Fruit fly (Drosophila melanogaster): ENCODE results near the gene IP3K2.

IP3K2 gene

DNA sequence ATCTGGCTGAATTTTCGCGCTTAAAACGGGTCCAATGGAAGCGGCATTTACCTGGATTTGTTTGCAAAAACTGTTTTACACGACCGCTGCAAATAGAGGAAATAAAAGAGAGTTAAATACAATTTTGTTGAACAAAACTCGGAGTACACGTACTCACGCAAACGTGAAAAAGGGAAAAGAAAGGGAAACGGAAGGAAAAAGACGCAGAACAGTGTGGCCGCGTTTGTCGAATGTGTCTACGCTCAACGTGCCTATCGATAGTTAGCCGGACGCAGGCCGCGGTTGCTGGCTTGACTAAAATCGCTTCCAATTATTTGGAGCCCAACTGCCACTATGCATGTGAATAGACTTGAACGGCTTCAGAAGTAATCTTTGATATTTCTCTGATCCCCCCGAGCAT lies 34.0 kb downstream of the IP3K2 start, which contains the start of gene RpS15Aa:
TSS of gene RpS15Aa (minus strand) at position 252 of the 400 bp plus-strand sequence.
- TF ChIP-seq insv (optimal IDR thresholded peaks at IDR 0.05): no peak
- no peak for TF ChIP-seq Sin3A (optimal IDR thresholded peaks at IDR 0.05)
- no peak for TF ChIP-seq Myc (optimal IDR thresholded peaks at IDR 0.05)
- no peak for TF ChIP-seq ttk (optimal IDR thresholded peaks at IDR 0.05)
- no peak for TF ChIP-seq psq (optimal IDR thresholded peaks at IDR 0.05)
- no peak for TF ChIP-seq h (optimal IDR thresholded peaks at IDR 0.05)

DNA sequence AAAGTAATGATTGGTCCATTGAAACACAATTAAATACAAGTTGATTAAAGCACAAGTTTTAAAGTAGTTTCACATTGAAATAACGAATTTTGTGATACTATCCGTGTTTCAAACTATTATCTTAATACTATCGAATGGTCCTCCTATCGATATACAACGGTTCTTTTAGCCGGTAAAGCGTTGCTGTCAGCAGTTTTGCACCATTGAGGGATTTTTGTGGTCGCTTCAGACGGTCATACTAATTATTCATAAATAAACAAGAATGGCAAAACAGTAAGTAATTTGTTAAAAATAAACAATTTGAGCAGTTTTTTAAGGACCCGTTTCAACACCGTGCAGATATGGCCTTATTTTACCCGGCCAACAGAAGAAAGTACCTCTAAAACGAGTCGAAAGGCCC lies 34.7 kb downstream of the IP3K2 start, which contains the start of gene CG15747:
TSS of gene CG15747 (plus strand) at position 206 of the 400 bp plus-strand sequence.
- no peak for TF ChIP-seq Myc (optimal IDR thresholded peaks at IDR 0.05)
- no peak for TF ChIP-seq h (optimal IDR thresholded peaks at IDR 0.05)
- no peak for TF ChIP-seq ttk (optimal IDR thresholded peaks at IDR 0.05)
- no peak for TF ChIP-seq Sin3A (optimal IDR thresholded peaks at IDR 0.05)
- no peak for TF ChIP-seq insv (optimal IDR thresholded peaks at IDR 0.05)
- TF ChIP-seq psq (optimal IDR thresholded peaks at IDR 0.05): no peak

- TF ChIP-seq psq (optimal IDR thresholded peaks at IDR 0.05) (no peak), Myc (optimal IDR thresholded peaks at IDR 0.05) (no peak), ttk (optimal IDR thresholded peaks at IDR 0.05) (no peak), insv (optimal IDR thresholded peaks at IDR 0.05) (no peak), h (optimal IDR thresholded peaks at IDR 0.05) (no peak), Sin3A (optimal IDR thresholded peaks at IDR 0.05) (no peak)
Observed at dm6 chrX:13345327-13345726, 41.9 kb downstream of the IP3K2 start.

- TF ChIP-seq ttk (optimal IDR thresholded peaks at IDR 0.05) (no peak), Sin3A (optimal IDR thresholded peaks at IDR 0.05) (no peak), h (optimal IDR thresholded peaks at IDR 0.05) (no peak)
Observed at dm6 chrX:13346998-13347397, 43.6 kb downstream of the IP3K2 start.

dm6 chrX:13358240-13358799 lies 54.9 kb downstream of the IP3K2 start:
- TF ChIP-seq insv (optimal IDR thresholded peaks at IDR 0.05): no peak
- TF ChIP-seq ttk (optimal IDR thresholded peaks at IDR 0.05): no peak
- TF ChIP-seq psq (optimal IDR thresholded peaks at IDR 0.05): no peak
- TF ChIP-seq Sin3A (optimal IDR thresholded peaks at IDR 0.05): no peak
- no peak for TF ChIP-seq Myc (optimal IDR thresholded peaks at IDR 0.05)
- no peak for TF ChIP-seq h (optimal IDR thresholded peaks at IDR 0.05)

DNA sequence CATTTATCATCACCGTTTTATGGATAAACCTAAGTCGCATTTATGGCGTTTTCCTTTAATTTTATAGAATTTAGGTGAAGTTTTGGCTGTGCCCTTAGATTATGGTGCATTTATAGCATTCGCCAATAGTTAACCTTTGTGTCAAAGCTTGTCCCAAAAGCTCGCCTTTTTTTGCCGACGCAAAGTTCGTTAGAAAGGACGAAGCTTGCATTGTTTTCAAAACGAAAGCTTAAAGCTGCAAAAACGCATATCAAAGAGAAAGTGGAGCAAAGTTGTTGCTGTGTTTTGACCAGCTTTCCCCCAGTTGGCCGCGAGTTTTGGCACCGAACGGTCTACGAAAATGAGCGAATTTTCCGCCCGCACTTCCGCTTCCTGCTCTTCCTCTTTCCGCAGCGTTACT lies 55.5 kb downstream of the IP3K2 start, which contains the start of gene Syt12:
TSS of gene Syt12 (plus strand) at position 301 of the 400 bp plus-strand sequence.
- TF ChIP-seq Myc (optimal IDR thresholded peaks at IDR 0.05) (no peak), Sin3A (optimal IDR thresholded peaks at IDR 0.05) (no peak), h (optimal IDR thresholded peaks at IDR 0.05) (no peak), ttk (optimal IDR thresholded peaks at IDR 0.05) (no peak)

DNA sequence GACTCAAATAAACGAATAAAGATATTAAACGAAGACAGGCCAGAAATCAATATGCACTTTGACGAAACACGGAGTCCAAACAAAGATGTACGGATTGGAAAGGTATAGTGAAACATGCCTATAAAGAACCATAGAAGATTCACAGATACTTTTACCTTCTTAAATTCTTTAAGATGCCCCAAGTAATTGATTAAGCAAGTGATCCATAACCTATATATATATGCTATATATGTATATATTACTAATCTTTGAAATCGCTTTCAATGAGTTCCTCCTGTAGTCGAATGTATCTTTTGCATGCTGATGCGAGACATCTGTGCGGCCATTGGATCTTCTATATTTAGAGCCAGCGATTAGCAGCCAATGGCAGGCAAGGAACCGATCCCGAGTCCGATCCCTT lies 64.7 kb downstream of the IP3K2 start, which contains the start of gene dmrt11E:
TSS of gene dmrt11E (plus strand) at position 43 of the 400 bp plus-strand sequence.
- no peak for TF ChIP-seq Myc (optimal IDR thresholded peaks at IDR 0.05)
- TF ChIP-seq ttk (optimal IDR thresholded peaks at IDR 0.05): no peak
- TF ChIP-seq insv (optimal IDR thresholded peaks at IDR 0.05): no peak
- TF ChIP-seq h (optimal IDR thresholded peaks at IDR 0.05): no peak
- TF ChIP-seq psq (optimal IDR thresholded peaks at IDR 0.05): no peak
- no peak for TF ChIP-seq Sin3A (optimal IDR thresholded peaks at IDR 0.05)

dm6 chrX:13369438-13369837 lies 66.0 kb downstream of the IP3K2 start:
- TF ChIP-seq insv (optimal IDR thresholded peaks at IDR 0.05): no peak
- no peak for TF ChIP-seq Sin3A (optimal IDR thresholded peaks at IDR 0.05)
- no peak for TF ChIP-seq h (optimal IDR thresholded peaks at IDR 0.05)
- no peak for TF ChIP-seq Myc (optimal IDR thresholded peaks at IDR 0.05)
- no peak for TF ChIP-seq ttk (optimal IDR thresholded peaks at IDR 0.05)
- TF ChIP-seq psq (optimal IDR thresholded peaks at IDR 0.05): no peak

DNA sequence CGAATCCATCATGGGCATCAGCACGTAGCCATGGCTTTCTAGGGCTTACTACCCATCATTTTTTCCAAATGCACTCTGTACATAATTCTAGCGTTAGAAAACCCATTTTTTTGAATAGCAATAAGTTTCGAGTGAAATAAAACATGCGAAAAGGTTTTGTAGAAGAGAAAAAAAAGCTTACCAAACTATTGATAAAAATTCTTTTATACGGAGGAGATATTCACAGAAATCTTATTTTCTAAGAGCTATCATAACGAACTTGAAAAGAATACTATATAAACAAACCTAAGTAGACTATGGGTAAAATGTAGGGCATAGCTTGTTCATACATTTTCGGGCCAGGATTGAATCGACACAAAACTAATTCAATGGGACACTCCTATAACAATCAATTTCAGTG lies 66.9 kb downstream of the IP3K2 start, which contains the start of gene CG1640:
TSS of gene CG1640 (plus strand) at position 301 of the 400 bp plus-strand sequence.
- TF ChIP-seq Sin3A (optimal IDR thresholded peaks at IDR 0.05) (no peak), h (optimal IDR thresholded peaks at IDR 0.05) (no peak), psq (optimal IDR thresholded peaks at IDR 0.05) (no peak), ttk (optimal IDR thresholded peaks at IDR 0.05) (no peak), insv (optimal IDR thresholded peaks at IDR 0.05) (no peak)

- TF ChIP-seq psq (optimal IDR thresholded peaks at IDR 0.05): no peak
- no peak for TF ChIP-seq Sin3A (optimal IDR thresholded peaks at IDR 0.05)
- no peak for TF ChIP-seq ttk (optimal IDR thresholded peaks at IDR 0.05)
- TF ChIP-seq insv (optimal IDR thresholded peaks at IDR 0.05): no peak
- no peak for TF ChIP-seq Myc (optimal IDR thresholded peaks at IDR 0.05)
- no peak for TF ChIP-seq h (optimal IDR thresholded peaks at IDR 0.05)
Observed at dm6 chrX:13370826-13371703, 67.6 kb downstream of the IP3K2 start.

dm6 chrX:13371704-13372049 lies 68.2 kb downstream of the IP3K2 start:
- TF ChIP-seq psq (optimal IDR thresholded peaks at IDR 0.05) (no peak), ttk (optimal IDR thresholded peaks at IDR 0.05) (no peak), h (optimal IDR thresholded peaks at IDR 0.05) (no peak), Sin3A (optimal IDR thresholded peaks at IDR 0.05) (no peak), insv (optimal IDR thresholded peaks at IDR 0.05) (no peak), Myc (optimal IDR thresholded peaks at IDR 0.05) (no peak)

DNA sequence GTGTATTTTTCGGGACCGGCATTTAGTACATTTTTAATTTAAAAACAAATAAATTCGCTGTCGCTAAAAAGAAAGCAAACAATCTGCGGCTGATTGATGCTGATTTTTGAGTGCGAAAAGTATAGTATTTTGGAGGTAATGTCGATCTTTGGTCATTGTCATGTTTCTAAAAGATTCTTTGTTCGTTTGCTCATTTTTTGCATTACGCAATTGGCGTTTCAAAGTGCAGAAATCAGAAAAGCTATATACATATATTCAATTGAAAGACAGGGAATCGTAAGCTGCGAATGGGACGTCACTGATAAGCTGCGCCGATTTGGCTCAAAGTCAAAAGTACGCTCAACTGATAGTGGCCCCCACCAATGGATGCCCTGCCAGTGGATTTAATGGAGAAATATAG lies 69.1 kb downstream of the IP3K2 start:
- TF ChIP-seq ttk (optimal IDR thresholded peaks at IDR 0.05): no peak
- TF ChIP-seq insv (optimal IDR thresholded peaks at IDR 0.05): no peak
- no peak for TF ChIP-seq Sin3A (optimal IDR thresholded peaks at IDR 0.05)
- TF ChIP-seq h (optimal IDR thresholded peaks at IDR 0.05): no peak
- TF ChIP-seq Myc (optimal IDR thresholded peaks at IDR 0.05): no peak
- TF ChIP-seq psq (optimal IDR thresholded peaks at IDR 0.05): no peak

All from Kc167 (cell line).